Fruit fly (Drosophila melanogaster): ENCODE measurements around the gene Cog7.

- TF ChIP-seq usp (GFP tag; optimal IDR thresholded peaks at IDR 0.05) (no peak), pan (optimal IDR thresholded peaks at IDR 0.05) (no peak), fru (GFP tag; optimal IDR thresholded peaks at IDR 0.05) (no peak), CrebA (GFP tag; optimal IDR thresholded peaks at IDR 0.05; ENCODE audit: borderline replicate concordance) (no peak), h (GFP tag; optimal IDR thresholded peaks at IDR 0.05) (peak; percentile 9), Myc (optimal IDR thresholded peaks at IDR 0.05) (no peak)
Observed at dm6 chr3R:29981479-29981878, 48.6 kb upstream of the Cog7 start.
